Worm (Caenorhabditis elegans): ENCODE data around the gene znfx-1.

Gene znfx-1

ce11 chrII:9258566-9258965 lies 45.1 kb downstream of the znfx-1 start:
- TF ChIP-seq tbx-37 (GFP tag; conservative IDR thresholded peaks at IDR 0.05) = no peak
- peak; percentile 1 for TF ChIP-seq ama-1 (optimal IDR thresholded peaks at IDR 0.05)

ce11 chrII:9260026-9260425 lies 46.6 kb downstream of the znfx-1 start:
- TF ChIP-seq ceh-13 (GFP tag; optimal IDR thresholded peaks at IDR 0.05) (no peak), hmg-4 (GFP tag; optimal IDR thresholded peaks at IDR 0.05) (peak; percentile 25)

ce11 chrII:9261403-9261802 lies 47.9 kb downstream of the znfx-1 start:
- TF ChIP-seq F13C5.2 (tag; optimal IDR thresholded peaks at IDR 0.05) (no peak), B0310.2 (tag; optimal IDR thresholded peaks at IDR 0.05) (no peak), ceh-13 (GFP tag; optimal IDR thresholded peaks at IDR 0.05) (no peak), flt-1 (GFP tag; IDR thresholded peaks at IDR 0.05) (no peak), ceh-36 (tag; optimal IDR thresholded peaks at IDR 0.05) (no peak), hmbx-1 (tag; optimal IDR thresholded peaks at IDR 0.05) (no peak), scrt-1 (GFP tag; IDR thresholded peaks at IDR 0.05) (no peak), tbx-11 (GFP tag; IDR thresholded peaks at IDR 0.05) (no peak), hnd-1 (tag; optimal IDR thresholded peaks at IDR 0.05) (no peak), ets-7 (tag; optimal IDR thresholded peaks at IDR 0.05) (no peak), tra-4 (tag; optimal IDR thresholded peaks at IDR 0.05) (no peak), ama-1 (optimal IDR thresholded peaks at IDR 0.05) (no peak), tbx-37 (GFP tag; conservative IDR thresholded peaks at IDR 0.05) (no peak), hmg-4 (GFP tag; optimal IDR thresholded peaks at IDR 0.05) (no peak), sea-1 (GFP tag; conservative IDR thresholded peaks at IDR 0.05) (no peak), pes-1 (GFP tag; IDR thresholded peaks at IDR 0.05) (no peak), aly-1 (tag; optimal IDR thresholded peaks at IDR 0.05) (no peak)

- TF ChIP-seq ets-7 (tag; optimal IDR thresholded peaks at IDR 0.05) = no peak
- no peak for TF ChIP-seq tra-4 (tag; optimal IDR thresholded peaks at IDR 0.05)
- TF ChIP-seq tbx-37 (GFP tag; conservative IDR thresholded peaks at IDR 0.05) = no peak
- peak; percentile 48 for TF ChIP-seq hmg-4 (GFP tag; optimal IDR thresholded peaks at IDR 0.05)
Measured at ce11 chrII:9261931-9262562, 48.6 kb downstream of the znfx-1 start, which contains the start of gene aqp-2. aqp-2 (minus strand) TSS chrII:9261981.

- TF ChIP-seq ama-1 (optimal IDR thresholded peaks at IDR 0.05) = no peak
- TF ChIP-seq flt-1 (GFP tag; IDR thresholded peaks at IDR 0.05) = no peak
- no peak for TF ChIP-seq tra-4 (tag; optimal IDR thresholded peaks at IDR 0.05)
- TF ChIP-seq F13C5.2 (tag; optimal IDR thresholded peaks at IDR 0.05) = peak; percentile 38
- no peak for TF ChIP-seq tbx-37 (GFP tag; conservative IDR thresholded peaks at IDR 0.05)
- TF ChIP-seq scrt-1 (GFP tag; IDR thresholded peaks at IDR 0.05) = no peak
- peak; percentile 2 for TF ChIP-seq ets-7 (tag; optimal IDR thresholded peaks at IDR 0.05)
- TF ChIP-seq pes-1 (GFP tag; IDR thresholded peaks at IDR 0.05) = no peak
- no peak for TF ChIP-seq ceh-13 (GFP tag; optimal IDR thresholded peaks at IDR 0.05)
- no peak for TF ChIP-seq hmbx-1 (tag; optimal IDR thresholded peaks at IDR 0.05)
- peak; percentile 14 for TF ChIP-seq B0310.2 (tag; optimal IDR thresholded peaks at IDR 0.05)
- peak; percentile 85 for TF ChIP-seq hmg-4 (GFP tag; optimal IDR thresholded peaks at IDR 0.05)
- no peak for TF ChIP-seq tbx-11 (GFP tag; IDR thresholded peaks at IDR 0.05)
- 0 out of 2 replicates have a peak, but pooled peaks have one; percentile 20 for TF ChIP-seq sea-1 (GFP tag; conservative IDR thresholded peaks at IDR 0.05)
- TF ChIP-seq aly-1 (tag; optimal IDR thresholded peaks at IDR 0.05) = no peak
- no peak for TF ChIP-seq hnd-1 (tag; optimal IDR thresholded peaks at IDR 0.05)
- TF ChIP-seq ceh-36 (tag; optimal IDR thresholded peaks at IDR 0.05) = no peak
Measured at ce11 chrII:9262845-9263402, 49.5 kb downstream of the znfx-1 start.

ce11 chrII:9263784-9264183 lies 50.3 kb downstream of the znfx-1 start:
- no peak for TF ChIP-seq scrt-1 (GFP tag; IDR thresholded peaks at IDR 0.05)
- no peak for TF ChIP-seq B0310.2 (tag; optimal IDR thresholded peaks at IDR 0.05)
- no peak for TF ChIP-seq tra-4 (tag; optimal IDR thresholded peaks at IDR 0.05)
- no peak for TF ChIP-seq ama-1 (optimal IDR thresholded peaks at IDR 0.05)
- no peak for TF ChIP-seq tbx-11 (GFP tag; IDR thresholded peaks at IDR 0.05)
- TF ChIP-seq pes-1 (GFP tag; IDR thresholded peaks at IDR 0.05) = no peak
- TF ChIP-seq hmbx-1 (tag; optimal IDR thresholded peaks at IDR 0.05) = no peak

- TF ChIP-seq hnd-1 (tag; optimal IDR thresholded peaks at IDR 0.05) (no peak), tbx-11 (GFP tag; IDR thresholded peaks at IDR 0.05) (no peak), ceh-13 (GFP tag; optimal IDR thresholded peaks at IDR 0.05) (no peak), ets-7 (tag; optimal IDR thresholded peaks at IDR 0.05) (no peak), F13C5.2 (tag; optimal IDR thresholded peaks at IDR 0.05) (no peak), flt-1 (GFP tag; IDR thresholded peaks at IDR 0.05) (no peak), sea-1 (GFP tag; conservative IDR thresholded peaks at IDR 0.05) (no peak), tbx-37 (GFP tag; conservative IDR thresholded peaks at IDR 0.05) (no peak), ceh-36 (tag; optimal IDR thresholded peaks at IDR 0.05) (no peak), scrt-1 (GFP tag; IDR thresholded peaks at IDR 0.05) (no peak), aly-1 (tag; optimal IDR thresholded peaks at IDR 0.05) (no peak), hmbx-1 (tag; optimal IDR thresholded peaks at IDR 0.05) (no peak), tra-4 (tag; optimal IDR thresholded peaks at IDR 0.05) (no peak), ama-1 (optimal IDR thresholded peaks at IDR 0.05) (no peak)
Measured at ce11 chrII:9264689-9265278, 51.3 kb downstream of the znfx-1 start.

- no peak for TF ChIP-seq hnd-1 (tag; optimal IDR thresholded peaks at IDR 0.05)
- TF ChIP-seq flt-1 (GFP tag; IDR thresholded peaks at IDR 0.05) = no peak
- no peak for TF ChIP-seq ets-7 (tag; optimal IDR thresholded peaks at IDR 0.05)
Measured at ce11 chrII:9265705-9266104, 52.2 kb downstream of the znfx-1 start.

Measured in whole organism, early embryonic.